Fruit fly (Drosophila melanogaster) whole organism: ENCODE measurements around the gene Drsl1.

Experiments
- CG8478 ChIP-seq: fragments of >200 bp; optimal IDR thresholded peaks from 2 replicates; lab custom pipeline; 2018; ENCODE audit warnings: inconsistent platforms
- Dll ChIP-seq: fragments of >200 bp; optimal IDR thresholded peaks from 2 replicates; lab custom pipeline; 2017
- EcR ChIP-seq, 2 experiments: fragments of >200 bp; optimal IDR thresholded peaks; 2 replicates each; lab custom pipeline; 2017; ENCODE audit warnings: missing biosample characterization in 2 of 2, missing genetic modification characterization in 2 of 2, missing genetic modification reagents in 2 of 2
- pan ChIP-seq: fragments of >200 bp; optimal IDR thresholded peaks from 2 replicates; lab custom pipeline; 2017
- psq ChIP-seq: fragments of >200 bp; optimal IDR thresholded peaks from 2 replicates; lab custom pipeline; 2017
- usp ChIP-seq: fragments of >200 bp; optimal IDR thresholded peaks from 2 replicates; lab custom pipeline; 2017; ENCODE audit warnings: missing biosample characterization, missing genetic modification characterization, mixed read lengths

Drsl1 gene

dm6 chr3L:3304740-3305139 is 30.8 kb downstream of the Drsl1 start:
- no peak for TF ChIP-seq psq (lab: Kevin White, UChicago)
- no peak for TF ChIP-seq CG8478 (lab: Kevin White, UChicago)
- no peak for TF ChIP-seq Dll (lab: Kevin White, UChicago)
- no peak for TF ChIP-seq EcR (GFP tag; optimal IDR thresholded peaks at IDR 0.05; lab: Kevin White, UChicago)
- TF ChIP-seq usp (GFP tag; lab: Kevin White, UChicago) = no peak
- no peak for TF ChIP-seq pan (lab: Kevin White, UChicago)

- TF ChIP-seq CG8478 (lab: Kevin White, UChicago) = no peak
- no peak for TF ChIP-seq EcR (GFP tag; optimal IDR thresholded peaks at IDR 0.05; lab: Kevin White, UChicago)
- no peak for TF ChIP-seq usp (GFP tag; lab: Kevin White, UChicago)
- TF ChIP-seq psq (lab: Kevin White, UChicago) = no peak
Observed at dm6 chr3L:3303534-3304459, 31.8 kb downstream of the Drsl1 start, which contains the start of gene ZnT63C. Gene ZnT63C, plus strand, starts transcription at chr3L:3303708.

DNA sequence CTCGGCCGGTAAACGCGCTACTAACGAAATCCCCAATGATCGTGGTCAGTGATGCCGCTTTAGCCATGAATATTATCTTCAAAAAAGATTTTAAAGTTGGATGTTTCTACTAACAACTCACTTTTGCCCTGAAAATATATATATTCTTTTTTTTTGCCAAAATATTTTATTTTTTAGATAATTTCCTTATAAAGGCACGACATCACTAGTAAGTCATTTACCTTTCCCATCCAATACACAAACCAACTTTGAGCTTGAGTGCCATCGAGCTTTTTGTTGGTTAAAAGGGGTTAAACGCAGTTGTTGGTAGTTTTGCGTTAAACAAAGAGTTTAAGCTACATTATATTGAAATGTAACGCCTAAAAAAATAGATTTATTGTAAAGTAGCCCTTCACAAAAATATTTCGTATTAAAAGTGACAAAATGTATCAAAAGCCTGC is 32.5 kb downstream of the Drsl1 start, which contains the start of gene CG14968:
TSS of gene CG14968 (minus strand) at position 26 of the 440 bp plus-strand sequence.
- no peak for TF ChIP-seq psq (lab: Kevin White, UChicago)

- no peak for TF ChIP-seq pan (lab: Kevin White, UChicago)
Observed at dm6 chr3L:3301171-3301738, 34.3 kb downstream of the Drsl1 start.

DNA sequence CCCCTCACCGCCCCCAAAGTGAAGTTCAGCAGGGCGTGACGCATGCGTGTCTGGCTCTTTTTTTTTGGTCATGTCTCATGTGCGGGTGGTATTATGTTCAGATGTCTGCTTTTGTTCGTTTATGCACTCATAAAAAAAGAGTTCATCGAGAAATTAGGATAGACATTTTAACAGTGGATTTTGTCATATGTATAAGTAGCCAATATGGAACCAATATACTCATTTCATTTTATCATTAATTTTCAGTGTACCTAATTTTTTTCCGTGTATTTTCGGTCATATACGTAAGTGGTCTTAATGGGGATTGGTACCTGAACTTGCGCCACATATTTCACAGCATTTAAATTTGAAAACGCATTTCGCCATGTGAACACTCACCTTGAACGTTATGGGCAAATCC is 35.2 kb downstream of the Drsl1 start:
- TF ChIP-seq Dll (lab: Kevin White, UChicago) (no peak), pan (lab: Kevin White, UChicago) (no peak), psq (lab: Kevin White, UChicago) (no peak)

DNA sequence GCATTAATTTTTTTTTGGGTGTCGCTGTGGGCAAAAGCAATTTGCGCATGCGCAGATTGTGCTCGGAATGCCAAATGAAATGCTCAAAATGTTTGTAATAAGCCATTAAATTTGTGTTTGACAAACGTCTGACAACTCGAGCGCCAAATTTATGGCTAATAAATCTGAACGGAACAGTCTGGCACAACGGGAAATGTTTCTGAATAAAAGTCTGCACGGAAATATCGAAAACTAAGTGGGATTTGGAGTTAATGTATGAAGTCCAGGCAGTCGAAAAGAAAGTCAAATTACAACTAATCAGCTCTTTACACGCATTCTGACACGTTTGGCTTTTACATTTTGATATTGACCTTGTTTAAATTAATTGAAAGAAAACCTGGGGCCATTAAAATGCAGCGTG is 44.4 kb downstream of the Drsl1 start, which contains the start of gene CG12009:
TSS of gene CG12009 (plus strand) at position 301 of the 400 bp plus-strand sequence.
- no peak for TF ChIP-seq EcR (GFP tag; optimal IDR thresholded peaks at IDR 0.05; lab: Kevin White, UChicago)
- TF ChIP-seq Dll (lab: Kevin White, UChicago) = no peak
- no peak for TF ChIP-seq psq (lab: Kevin White, UChicago)

DNA sequence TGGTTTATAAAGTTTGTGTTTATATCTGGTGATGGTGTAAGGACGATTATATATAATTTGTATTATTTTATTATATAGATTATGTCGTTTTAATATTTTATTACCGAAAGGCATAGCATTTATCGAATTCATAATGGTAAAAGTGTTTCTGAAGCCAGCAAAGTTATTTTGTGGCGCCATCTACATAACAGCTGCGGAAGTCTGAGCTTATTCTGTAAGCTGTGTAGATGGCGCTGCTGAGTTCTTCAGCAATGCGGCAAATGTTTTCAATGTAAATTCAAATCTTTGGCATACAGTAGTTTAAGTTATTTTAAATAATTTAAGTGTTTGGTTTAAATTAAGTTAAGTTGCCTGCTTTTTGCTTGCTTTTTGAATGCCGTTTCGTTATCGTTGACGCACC is 47.2 kb downstream of the Drsl1 start:
- TF ChIP-seq psq (lab: Kevin White, UChicago) (no peak), Dll (lab: Kevin White, UChicago) (no peak), pan (lab: Kevin White, UChicago) (no peak), CG8478 (lab: Kevin White, UChicago) (no peak), EcR (GFP tag; optimal IDR thresholded peaks at IDR 0.05; lab: Kevin White, UChicago) (no peak), usp (GFP tag; lab: Kevin White, UChicago) (no peak)
